Worm (Caenorhabditis elegans) whole organism, L3 larva: ENCODE data around the gene F28F8.7.
A peak's percentile ranks its signal among the peaks of the same experiment; 100 is the strongest.

ENCODE experiments used
- R02D3.7 ChIP-seq: fragments of 150-350 bp; optimal IDR thresholded peaks from 2 replicates; lab custom pipeline; 2014; ENCODE audit warnings: missing biosample characterization, missing genetic modification characterization
- ZK546.5 ChIP-seq: sonication (generic microtip); optimal IDR thresholded peaks from 2 replicates; lab custom pipeline; 2017; ENCODE audit warnings: missing biosample characterization, missing genetic modification characterization
- ceh-16 ChIP-seq: sonication (generic microtip); optimal IDR thresholded peaks from 2 replicates; lab custom pipeline; 2017; ENCODE audit warnings: missing biosample characterization, missing genetic modification characterization
- ceh-28 ChIP-seq: fragments of 150-350 bp; optimal IDR thresholded peaks from 2 replicates; lab custom pipeline; 2014; ENCODE audit warnings: missing biosample characterization, missing genetic modification reagents, missing genetic modification characterization
- ceh-82 ChIP-seq: fragments of 150-350 bp; optimal IDR thresholded peaks from 2 replicates; lab custom pipeline; 2014; ENCODE audit warnings: missing biosample characterization, missing genetic modification characterization
- ceh-9 ChIP-seq: sonication (generic microtip); optimal IDR thresholded peaks from 2 replicates; lab custom pipeline; 2018; ENCODE audit warnings: missing biosample characterization, missing genetic modification characterization
- daf-12 ChIP-seq: fragments of 150-350 bp; optimal IDR thresholded peaks from 2 replicates; lab custom pipeline; 2014; ENCODE audit warnings: missing biosample characterization, missing genetic modification reagents, missing genetic modification characterization
- egl-27 ChIP-seq: sonication (generic microtip); optimal IDR thresholded peaks from 4 replicates; lab custom pipeline; 2017; ENCODE audit warnings: missing biosample characterization, missing genetic modification reagents, missing genetic modification characterization
- elt-1 ChIP-seq: fragments of 150-350 bp; optimal IDR thresholded peaks from 2 replicates; lab custom pipeline; 2014; ENCODE audit warnings: missing biosample characterization, missing genetic modification characterization
- elt-2 ChIP-seq: sonication (generic microtip); optimal IDR thresholded peaks from 2 replicates; lab custom pipeline; 2016; ENCODE audit warnings: missing genetic modification reagents, mild to moderate bottlenecking, missing genetic modification characterization, missing compliant biosample characterization
- elt-3 ChIP-seq, 3 experiments: fragments of 150-350 bp in 1 of 3; sonication (generic microtip) in 2 of 3; optimal IDR thresholded peaks; 2 replicates in 2 of 3; 4 replicates in 1 of 3; lab custom pipeline; 2014 to 2017; ENCODE audit warnings: missing biosample characterization in 3 of 3, missing genetic modification characterization in 3 of 3
- eor-1 ChIP-seq, 2 experiments: fragments of 150-350 bp; optimal IDR thresholded peaks; 2 replicates each; lab custom pipeline; 2014 to 2018; ENCODE audit warnings: missing biosample characterization in 2 of 2, missing genetic modification characterization in 2 of 2
- fkh-10 ChIP-seq: sonication (generic microtip); optimal IDR thresholded peaks from 2 replicates; lab custom pipeline; 2017; ENCODE audit warnings: missing biosample characterization, missing genetic modification reagents, missing genetic modification characterization
- fkh-2 ChIP-seq: fragments of 150-350 bp; optimal IDR thresholded peaks from 2 replicates; lab custom pipeline; 2014; ENCODE audit warnings: missing biosample characterization, missing genetic modification reagents, missing genetic modification characterization
- fos-1 ChIP-seq: fragments of 150-350 bp; optimal IDR thresholded peaks from 2 replicates; lab custom pipeline; 2014; ENCODE audit warnings: missing biosample characterization, missing genetic modification characterization
- hmg-11 ChIP-seq: sonication (generic microtip); optimal IDR thresholded peaks from 2 replicates; lab custom pipeline; 2016; ENCODE audit warnings: missing genetic modification characterization, missing compliant biosample characterization
- jun-1 ChIP-seq: fragments of 150-350 bp; optimal IDR thresholded peaks from 2 replicates; lab custom pipeline; 2014; ENCODE audit warnings: missing biosample characterization, missing genetic modification reagents, missing genetic modification characterization
- lin-15B ChIP-seq: fragments of 150-350 bp; optimal IDR thresholded peaks from 2 replicates; lab custom pipeline; 2014; ENCODE audit warnings: missing biosample characterization, missing genetic modification characterization
- lin-39 ChIP-seq: fragments of 150-350 bp; optimal IDR thresholded peaks from 2 replicates; lab custom pipeline; 2018; ENCODE audit warnings: missing biosample characterization, missing genetic modification reagents, missing genetic modification characterization
- lsy-12 ChIP-seq: sonication (generic microtip); optimal IDR thresholded peaks from 2 replicates; lab custom pipeline; 2016; ENCODE audit warnings: mild to moderate bottlenecking, missing genetic modification characterization, missing compliant biosample characterization
- mdl-1 ChIP-seq: fragments of 150-350 bp; optimal IDR thresholded peaks from 2 replicates; lab custom pipeline; 2014; ENCODE audit warnings: missing biosample characterization, missing genetic modification characterization
- mml-1 ChIP-seq: fragments of 150-350 bp; sonication (generic microtip); optimal IDR thresholded peaks from 3 replicates; lab custom pipeline; 2014; ENCODE audit warnings: missing biosample characterization, missing genetic modification characterization
- nfya-1 ChIP-seq: sonication (generic microtip); optimal IDR thresholded peaks from 2 replicates; lab custom pipeline; 2017; ENCODE audit warnings: missing genetic modification characterization, mild to moderate bottlenecking, missing compliant biosample characterization, antibody characterized with exemption, moderate library complexity; ENCODE audit not compliant: insufficient read depth
- nhr-11 ChIP-seq: fragments of 150-350 bp; optimal IDR thresholded peaks from 2 replicates; lab custom pipeline; 2014; ENCODE audit warnings: missing biosample characterization, missing genetic modification characterization
- nhr-12 ChIP-seq: fragments of 150-350 bp; optimal IDR thresholded peaks from 2 replicates; lab custom pipeline; 2014; ENCODE audit warnings: missing biosample characterization, missing genetic modification characterization
- nhr-237 ChIP-seq: fragments of 150-350 bp; optimal IDR thresholded peaks from 2 replicates; lab custom pipeline; 2014; ENCODE audit warnings: missing biosample characterization, missing genetic modification characterization
- nhr-25 ChIP-seq: sonication (generic microtip); optimal IDR thresholded peaks from 2 replicates; lab custom pipeline; 2017; ENCODE audit warnings: missing biosample characterization, missing genetic modification characterization
- nhr-28 ChIP-seq: fragments of 150-350 bp; optimal IDR thresholded peaks from 2 replicates; lab custom pipeline; 2014; ENCODE audit warnings: missing biosample characterization, missing genetic modification characterization
- nhr-43 ChIP-seq: sonication (generic microtip); optimal IDR thresholded peaks from 2 replicates; lab custom pipeline; 2016; ENCODE audit warnings: mild to moderate bottlenecking, missing genetic modification characterization, missing compliant biosample characterization; ENCODE audit not compliant: poor library complexity, severe bottlenecking
- nhr-67 ChIP-seq: fragments of 150-350 bp; optimal IDR thresholded peaks from 2 replicates; lab custom pipeline; 2014; ENCODE audit warnings: missing biosample characterization, missing genetic modification characterization
- nhr-76 ChIP-seq: fragments of 150-350 bp; sonication (generic microtip); optimal IDR thresholded peaks from 5 replicates; lab custom pipeline; 2014; ENCODE audit warnings: missing biosample characterization, missing genetic modification characterization
- nhr-77 ChIP-seq: fragments of 150-350 bp; optimal IDR thresholded peaks from 2 replicates; lab custom pipeline; 2014; ENCODE audit warnings: missing biosample characterization, missing genetic modification characterization
- pqm-1 ChIP-seq: fragments of 150-350 bp; optimal IDR thresholded peaks from 2 replicates; lab custom pipeline; 2017; ENCODE audit warnings: missing biosample characterization, missing genetic modification characterization, inconsistent platforms
- sea-2 ChIP-seq: fragments of 150-350 bp; sonication (generic microtip); optimal IDR thresholded peaks from 4 replicates; lab custom pipeline; 2014; ENCODE audit warnings: missing biosample characterization, missing genetic modification reagents, missing genetic modification characterization
- snpc-4 ChIP-seq: fragments of 150-350 bp; optimal IDR thresholded peaks from 2 replicates; lab custom pipeline; 2014; ENCODE audit warnings: missing biosample characterization, missing genetic modification characterization
- tbx-2 ChIP-seq: sonication (generic microtip); optimal IDR thresholded peaks from 2 replicates; lab custom pipeline; 2016; ENCODE audit warnings: mild to moderate bottlenecking, missing genetic modification characterization, missing compliant biosample characterization
- unc-39 ChIP-seq: sonication (generic microtip); optimal IDR thresholded peaks from 4 replicates; lab custom pipeline; 2017; ENCODE audit warnings: missing biosample characterization, missing genetic modification characterization
- ztf-11 ChIP-seq: fragments of 150-350 bp; optimal IDR thresholded peaks from 2 replicates; lab custom pipeline; 2014; ENCODE audit warnings: missing biosample characterization, missing genetic modification characterization
- ztf-4 ChIP-seq: fragments of 150-350 bp; optimal IDR thresholded peaks from 2 replicates; lab custom pipeline; 2014; ENCODE audit warnings: missing biosample characterization, missing genetic modification characterization

Gene F28F8.7

ce11 chrV:15590183-15590667 is at the start of gene F28F8.7:
TSS of gene F28F8.7 (minus strand) at chrV:15590617.
- TF ChIP-seq nhr-43 (tag; lab: Kevin White, UChicago), result peak; percentile 19
- TF ChIP-seq R02D3.7 (tag; lab: Kevin White, UChicago), result peak; percentile 60
- TF ChIP-seq lin-15B (tag; lab: Kevin White, UChicago), result peak; percentile 51
- peak; percentile 2 for TF ChIP-seq nhr-11
- peak; percentile 25 for TF ChIP-seq pqm-1
- peak; percentile 51 for TF ChIP-seq lsy-12 (tag; lab: Kevin White, UChicago)
- peak; percentile 86 for TF ChIP-seq elt-2 (tag; lab: Kevin White, UChicago)
- TF ChIP-seq, all 47 proteins: peak for 7; not testable (repeated sequence) for 40

- TF ChIP-seq nhr-12 (tag; lab: Kevin White, UChicago) (no peak), ceh-9 (tag; lab: Kevin White, UChicago) (no peak), unc-39 (tag; lab: Kevin White, UChicago) (no peak), mdl-1 (no peak), nhr-25 (tag; lab: Kevin White, UChicago) (no peak), nfya-1 (no peak), lsy-12 (tag; lab: Kevin White, UChicago) (no peak), snpc-4 (no peak), nhr-237 (tag; lab: Kevin White, UChicago) (no peak), elt-2 (tag; lab: Kevin White, UChicago) (no peak), eor-1 (tag; optimal IDR thresholded peaks at IDR 0.05; lab: Kevin White, UChicago) (no peak), ztf-11 (tag; lab: Kevin White, UChicago) (no peak), tbx-2 (tag; lab: Kevin White, UChicago) (no peak), ceh-16 (tag; lab: Kevin White, UChicago) (no peak), nhr-67 (tag; lab: Kevin White, UChicago) (no peak), egl-27 (no peak)
Measured at ce11 chrV:15638853-15639252, 48.4 kb upstream of the F28F8.7 start, which contains the start of gene srz-44. TSS of gene srz-44 (minus strand) at chrV:15638953.

ce11 chrV:15629543-15629942 is 39.1 kb upstream of the F28F8.7 start, which contains the start of gene str-248:
TSS of gene str-248 (minus strand) at chrV:15629643.
- TF ChIP-seq ZK546.5 (tag; lab: Kevin White, UChicago) (no peak), elt-1 (tag; lab: Kevin White, UChicago) (no peak), fos-1 (tag; lab: Kevin White, UChicago) (no peak)

ce11 chrV:15625561-15625960 is 35.1 kb upstream of the F28F8.7 start, which contains the start of gene C55A1.11:
TSS of gene C55A1.11 (plus strand) at chrV:15625861.
- TF ChIP-seq nhr-76 (tag; lab: Kevin White, UChicago), result no peak
- no peak for TF ChIP-seq egl-27
- no peak for TF ChIP-seq unc-39 (tag; lab: Kevin White, UChicago)
- no peak for TF ChIP-seq mdl-1
- no peak for TF ChIP-seq nhr-28 (tag; lab: Kevin White, UChicago)
- TF ChIP-seq sea-2 (GFP tag; lab: Kevin White, UChicago), result no peak
- no peak for TF ChIP-seq ceh-28
- no peak for TF ChIP-seq nhr-67 (tag; lab: Kevin White, UChicago)
- no peak for TF ChIP-seq elt-3 (tag; optimal IDR thresholded peaks at IDR 0.05; lab: Kevin White, UChicago)
- TF ChIP-seq eor-1 (tag; optimal IDR thresholded peaks at IDR 0.05; lab: Kevin White, UChicago), result no peak
- no peak for TF ChIP-seq mml-1 (tag; lab: Kevin White, UChicago)
- TF ChIP-seq ztf-4, result no peak
- TF ChIP-seq, all 47 proteins: peak for 0

- TF ChIP-seq ZK546.5 (tag; lab: Kevin White, UChicago), result no peak
- TF ChIP-seq fkh-10 (GFP tag; lab: Kevin White, UChicago), result no peak
- TF ChIP-seq jun-1 (tag; lab: Kevin White, UChicago), result no peak
- no peak for TF ChIP-seq nhr-77
- TF ChIP-seq unc-39 (tag; lab: Kevin White, UChicago), result no peak
- TF ChIP-seq nhr-28 (tag; lab: Kevin White, UChicago), result no peak
- no peak for TF ChIP-seq nhr-25 (tag; lab: Kevin White, UChicago)
- no peak for TF ChIP-seq ztf-11 (tag; lab: Kevin White, UChicago)
- TF ChIP-seq ceh-9 (tag; lab: Kevin White, UChicago), result no peak
- no peak for TF ChIP-seq nhr-67 (tag; lab: Kevin White, UChicago)
- no peak for TF ChIP-seq lsy-12 (tag; lab: Kevin White, UChicago)
- no peak for TF ChIP-seq nhr-11
- TF ChIP-seq elt-3 (tag; optimal IDR thresholded peaks at IDR 0.05; lab: Kevin White, UChicago), result no peak
- TF ChIP-seq nhr-12 (tag; lab: Kevin White, UChicago), result no peak
- TF ChIP-seq daf-12 (tag; lab: Kevin White, UChicago), result no peak
- no peak for TF ChIP-seq hmg-11 (tag; lab: Kevin White, UChicago)
- TF ChIP-seq ceh-82 (tag; lab: Kevin White, UChicago), result no peak
- TF ChIP-seq egl-27, result no peak
- TF ChIP-seq fkh-2 (tag; lab: Kevin White, UChicago), result no peak
- TF ChIP-seq lin-39 (tag; lab: Kevin White, UChicago), result no peak
- TF ChIP-seq, all 47 proteins: peak for 0
Measured at ce11 chrV:15621518-15621917, 31.1 kb upstream of the F28F8.7 start, which contains the start of gene C55A1.1. TSS of gene C55A1.1 (plus strand) at chrV:15621818.
